Worm (Caenorhabditis elegans): ENCODE data around the gene egg-2.

DNA sequence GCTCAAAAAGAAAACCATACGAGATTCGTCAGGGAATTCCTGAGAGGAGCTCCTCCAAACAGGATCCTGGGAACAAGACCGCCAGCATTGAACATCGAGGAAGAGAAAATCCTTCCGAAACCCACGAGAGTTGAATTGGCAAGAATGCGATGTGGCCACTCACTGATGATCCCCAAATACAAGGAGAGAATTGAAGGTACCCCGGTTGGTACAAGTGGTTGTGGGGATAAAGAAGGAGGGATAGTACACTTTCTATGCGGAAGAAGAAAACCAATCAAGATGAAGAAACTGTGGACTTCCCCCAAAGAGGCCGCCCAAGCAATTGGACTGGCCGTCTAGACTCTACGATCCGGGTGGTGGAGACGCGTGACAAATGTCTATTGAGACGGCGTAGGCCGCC, 2.7 kb upstream of the egg-2 start:
- TF ChIP-seq ama-1 (optimal IDR thresholded peaks at IDR 0.05) (no peak), lin-11 (tag; optimal IDR thresholded peaks at IDR 0.05) (no peak)
